5 worm cellular contexts compared by ENCODE assay signal in the genomic region with DNA sequence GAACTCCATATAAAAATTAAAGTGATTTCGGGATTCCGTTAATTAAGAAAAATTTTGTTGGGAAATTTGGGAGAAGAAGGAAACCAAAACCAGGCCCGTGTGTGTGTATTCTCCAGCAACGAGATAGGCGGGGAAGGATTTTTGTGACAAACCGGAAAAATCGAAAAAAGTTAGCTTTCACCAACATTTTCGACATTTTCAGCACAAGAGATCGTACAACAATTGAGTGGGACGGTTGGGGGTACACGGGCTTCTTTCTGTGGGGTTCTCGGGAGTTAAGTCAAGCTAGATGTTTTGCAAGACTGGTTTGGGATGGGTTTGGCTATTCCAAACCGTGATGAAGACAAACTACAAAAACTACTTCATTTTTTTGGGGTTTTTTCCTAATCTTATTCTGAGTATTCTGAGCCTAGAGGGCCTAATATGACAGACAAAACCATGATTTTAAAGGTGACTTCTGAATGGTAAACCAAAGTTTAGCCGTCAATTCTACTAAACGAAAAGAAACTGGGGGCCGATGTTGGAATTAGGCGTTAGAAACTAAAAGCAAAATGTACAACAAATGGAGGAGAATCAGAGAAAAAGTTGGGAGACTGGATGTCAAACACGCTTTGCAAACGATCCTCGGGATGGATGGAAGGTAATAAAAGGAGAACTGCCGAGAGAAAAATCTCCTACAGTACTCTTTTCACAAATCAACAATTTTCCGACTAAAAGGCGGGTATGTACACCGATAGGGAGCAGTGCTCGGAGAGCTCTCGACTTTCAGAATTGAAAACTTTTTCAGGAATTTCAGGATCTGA.
TF ChIP-seq lines count a peak whose summit lies in the region.

No protein-coding gene starts in this region.

TF ChIP-seq in whole organism, L1 larva, 84 proteins besides CTCF, POLR2A, EP300 and RAD21 (continued from another document):
- no peak for TF ChIP-seq lin-14 (GFP tag; optimal IDR thresholded peaks at IDR 0.05; lab: Kevin White, UChicago)
- peak in 1 of 2 experiments; percentile 8 for TF ChIP-seq efl-1 (optimal IDR thresholded peaks at IDR 0.05; lab: Kevin White, UChicago)
- TF ChIP-seq efl-1 (GFP tag; optimal IDR thresholded peaks at IDR 0.05 in 1 of 2; lab: Kevin White, UChicago): peak in 1 of 2 experiments; percentile 88
- no peak for TF ChIP-seq C34B4.2 (tag; optimal IDR thresholded peaks at IDR 0.05; lab: Kevin White, UChicago)
- TF ChIP-seq unc-62 (GFP tag; optimal IDR thresholded peaks at IDR 0.05; lab: Kevin White, UChicago): no peak
- TF ChIP-seq hlh-4 (tag; optimal IDR thresholded peaks at IDR 0.05; lab: Kevin White, UChicago): no peak
- peak; percentile 17; the same call in 1 of the 2 replicates for TF ChIP-seq mab-9 (GFP tag; IDR thresholded peaks at IDR 0.05; lab: Robert Waterston, UW)
- peak; percentile 73 for TF ChIP-seq ztf-4 (tag; optimal IDR thresholded peaks at IDR 0.05; lab: Kevin White, UChicago)
- peak; percentile 6 for TF ChIP-seq blmp-1 (tag; optimal IDR thresholded peaks at IDR 0.05; lab: Kevin White, UChicago)
- TF ChIP-seq alr-1 (tag; optimal IDR thresholded peaks at IDR 0.05; lab: Kevin White, UChicago; ENCODE audit: borderline replicate concordance): no peak
- TF ChIP-seq lin-35 (GFP tag; optimal IDR thresholded peaks at IDR 0.05; lab: Kevin White, UChicago): peak in 1 of 2 experiments; percentile 1
- TF ChIP-seq nhr-11 (tag; optimal IDR thresholded peaks at IDR 0.05; lab: Kevin White, UChicago): no peak

TF ChIP-seq in whole organism, L2 larva, 48 proteins besides CTCF, POLR2A, EP300 and RAD21 (continued from another document and continues in another):
- TF ChIP-seq egl-27 (tag; optimal IDR thresholded peaks at IDR 0.05; lab: Kevin White, UChicago) (no peak), snpc-4 (tag; optimal IDR thresholded peaks at IDR 0.05; lab: Kevin White, UChicago) (no peak), alr-1 (tag; optimal IDR thresholded peaks at IDR 0.05; lab: Kevin White, UChicago) (no peak), ceh-16 (tag; optimal IDR thresholded peaks at IDR 0.05; lab: Kevin White, UChicago) (no peak), R02D3.7 (tag; optimal IDR thresholded peaks at IDR 0.05; lab: Kevin White, UChicago) (no peak), mdl-1 (tag; optimal IDR thresholded peaks at IDR 0.05; lab: Kevin White, UChicago) (no peak), Y55F3AM.14 (GFP tag; optimal IDR thresholded peaks at IDR 0.05; lab: Kevin White, UChicago) (peak; percentile 64), sma-3 (GFP tag; optimal IDR thresholded peaks at IDR 0.05; lab: Kevin White, UChicago) (no peak), sem-4 (tag; optimal IDR thresholded peaks at IDR 0.05; lab: Kevin White, UChicago) (no peak), ZK546.5 (tag; optimal IDR thresholded peaks at IDR 0.05; lab: Kevin White, UChicago) (no peak), skn-1 (tag; optimal IDR thresholded peaks at IDR 0.05; lab: Kevin White, UChicago) (no peak), mbf-1 (tag; optimal IDR thresholded peaks at IDR 0.05; lab: Kevin White, UChicago) (no peak), blmp-1 (tag; optimal IDR thresholded peaks at IDR 0.05; lab: Kevin White, UChicago; ENCODE audit: insufficient read depth) (peak; percentile 7), fos-1 (tag; optimal IDR thresholded peaks at IDR 0.05; lab: Kevin White, UChicago) (no peak), nhr-23 (tag; optimal IDR thresholded peaks at IDR 0.05; lab: Kevin White, UChicago) (no peak), lin-11 (tag; optimal IDR thresholded peaks at IDR 0.05; lab: Kevin White, UChicago) (no peak), ama-1 (optimal IDR thresholded peaks at IDR 0.05; lab: Kevin White, UChicago) (peak; percentile 92), ztf-11 (tag; optimal IDR thresholded peaks at IDR 0.05; lab: Kevin White, UChicago) (no peak), nhr-77 (tag; optimal IDR thresholded peaks at IDR 0.05; lab: Kevin White, UChicago) (no peak), dmd-4 (tag; optimal IDR thresholded peaks at IDR 0.05; lab: Kevin White, UChicago) (no peak), zag-1 (tag; optimal IDR thresholded peaks at IDR 0.05; lab: Kevin White, UChicago) (no peak), nhr-21 (tag; optimal IDR thresholded peaks at IDR 0.05; lab: Kevin White, UChicago) (no peak), ztf-1 (GFP tag; conservative IDR thresholded peaks at IDR 0.05; lab: Robert Waterston, UW) (no peak), mab-5 (tag; optimal IDR thresholded peaks at IDR 0.05; lab: Kevin White, UChicago) (no peak), F13H6.1 (tag; optimal IDR thresholded peaks at IDR 0.05; lab: Kevin White, UChicago) (no peak), nhr-129 (tag; optimal IDR thresholded peaks at IDR 0.05; lab: Kevin White, UChicago) (peak; percentile 34), nhr-6 (tag; optimal IDR thresholded peaks at IDR 0.05; lab: Kevin White, UChicago) (peak; percentile 32), elt-1 (tag; optimal IDR thresholded peaks at IDR 0.05; lab: Kevin White, UChicago) (no peak), nhr-12 (tag; optimal IDR thresholded peaks at IDR 0.05; lab: Kevin White, UChicago) (no peak)

TF ChIP-seq in whole organism, L3 larva, 47 proteins besides CTCF, POLR2A, EP300 and RAD21 (continued from another document):
- TF ChIP-seq nfya-1 (tag; optimal IDR thresholded peaks at IDR 0.05; lab: Kevin White, UChicago; ENCODE audit: insufficient read depth) (peak; percentile 40), snpc-4 (tag; optimal IDR thresholded peaks at IDR 0.05; lab: Kevin White, UChicago) (no peak), nhr-23 (tag; optimal IDR thresholded peaks at IDR 0.05; lab: Kevin White, UChicago) (peak; percentile 50), pqm-1 (tag; optimal IDR thresholded peaks at IDR 0.05; lab: Kevin White, UChicago) (no peak)

TF ChIP-seq in whole organism, L4 larva, 104 proteins besides CTCF, POLR2A, EP300 and RAD21 (continued from another document and continues in another):
- TF ChIP-seq vab-7 (GFP tag; IDR thresholded peaks at IDR 0.05; lab: Robert Waterston, UW): 0 out of 2 replicates have a peak, but pooled peaks have one; percentile 9
- TF ChIP-seq fkh-10 (GFP tag; optimal IDR thresholded peaks at IDR 0.05; lab: Kevin White, UChicago): no peak
- peak; percentile 55; the same call in 1 of the 2 replicates for TF ChIP-seq ZK337.2 (GFP tag; IDR thresholded peaks at IDR 0.05; lab: Robert Waterston, UW)
- TF ChIP-seq lin-29 (GFP tag; IDR thresholded peaks at IDR 0.05; lab: Robert Waterston, UW): peak; percentile 52
- TF ChIP-seq lsy-2 (tag; optimal IDR thresholded peaks at IDR 0.05; lab: Kevin White, UChicago): peak in 1 of 2 experiments; percentile 29
- TF ChIP-seq lin-15B (tag; optimal IDR thresholded peaks at IDR 0.05; lab: Kevin White, UChicago): no peak
- TF ChIP-seq T26A8.4 (GFP tag; IDR thresholded peaks at IDR 0.05; lab: Robert Waterston, UW): peak; percentile 51
- TF ChIP-seq spr-3 (GFP tag; optimal IDR thresholded peaks at IDR 0.05; lab: Kevin White, UChicago): peak; percentile 36
- TF ChIP-seq mxl-3 (GFP tag; optimal IDR thresholded peaks at IDR 0.05; lab: Kevin White, UChicago): no peak
- TF ChIP-seq unc-62 (GFP tag; optimal IDR thresholded peaks at IDR 0.05 in 1 of 2; lab: Kevin White, UChicago): peak in 1 of 2 experiments; percentile 72
- no peak for TF ChIP-seq unc-62 (tag; optimal IDR thresholded peaks at IDR 0.05; lab: Kevin White, UChicago)
- TF ChIP-seq ceh-82 (tag; optimal IDR thresholded peaks at IDR 0.05; lab: Kevin White, UChicago): no peak
- 0 out of 2 replicates have a peak, but pooled peaks have one; percentile 6 for TF ChIP-seq F26F4.8 (GFP tag; conservative IDR thresholded peaks at IDR 0.05; lab: Robert Waterston, UW)
- TF ChIP-seq lin-38 (GFP tag; IDR thresholded peaks at IDR 0.05; lab: Robert Waterston, UW): peak; percentile 42
- TF ChIP-seq ama-1 (optimal IDR thresholded peaks at IDR 0.05; lab: Kevin White, UChicago): peak; percentile 90
- peak; percentile 67; the same call in 1 of the 2 replicates for TF ChIP-seq ctbp-1 (GFP tag; IDR thresholded peaks at IDR 0.05; lab: Robert Waterston, UW)
- peak; percentile 42; the same call in 1 of the 2 replicates for TF ChIP-seq saeg-2 (GFP tag; IDR thresholded peaks at IDR 0.05; lab: Robert Waterston, UW)
- peak; percentile 22 for TF ChIP-seq attf-4 (tag; optimal IDR thresholded peaks at IDR 0.05; lab: Kevin White, UChicago)
- no peak for TF ChIP-seq nhr-28 (tag; optimal IDR thresholded peaks at IDR 0.05; lab: Kevin White, UChicago)
- no peak for TF ChIP-seq ztf-11 (tag; optimal IDR thresholded peaks at IDR 0.05; lab: Kevin White, UChicago)
- peak; percentile 22; the same call in 1 of the 2 replicates for TF ChIP-seq Y48G9A.11 (GFP tag; IDR thresholded peaks at IDR 0.05; lab: Robert Waterston, UW)
- peak; percentile 2 for TF ChIP-seq dve-1 (tag; optimal IDR thresholded peaks at IDR 0.05; lab: Kevin White, UChicago; ENCODE audit: insufficient read depth)
- TF ChIP-seq arid-1 (GFP tag; conservative IDR thresholded peaks at IDR 0.05; lab: Robert Waterston, UW): peak; percentile 66; the same call in 1 of the 2 replicates
- TF ChIP-seq php-3 (GFP tag; IDR thresholded peaks at IDR 0.05; lab: Robert Waterston, UW): peak; percentile 51; the same call in 1 of the 2 replicates
- peak; percentile 11; the same call in 1 of the 2 replicates for TF ChIP-seq tag-97 (GFP tag; IDR thresholded peaks at IDR 0.05; lab: Robert Waterston, UW)
- peak; percentile 57; the same call in 1 of the 2 replicates for TF ChIP-seq D1046.2 (GFP tag; IDR thresholded peaks at IDR 0.05; lab: Robert Waterston, UW)
- TF ChIP-seq nhr-102 (tag; optimal IDR thresholded peaks at IDR 0.05; lab: Kevin White, UChicago): no peak
- peak; percentile 14; the same call in 1 of the 2 replicates for TF ChIP-seq Y105C5A.15 (GFP tag; IDR thresholded peaks at IDR 0.05; lab: Robert Waterston, UW)
- TF ChIP-seq nhr-41 (GFP tag; IDR thresholded peaks at IDR 0.05; lab: Robert Waterston, UW): peak; percentile 50
- peak; percentile 1 for TF ChIP-seq gei-8 (GFP tag; optimal IDR thresholded peaks at IDR 0.05; lab: Kevin White, UChicago)
- TF ChIP-seq mep-1 (tag; optimal IDR thresholded peaks at IDR 0.05; lab: Kevin White, UChicago): peak; percentile 53
- TF ChIP-seq spr-1 (tag; optimal IDR thresholded peaks at IDR 0.05; lab: Kevin White, UChicago): no peak
- TF ChIP-seq Y5F2A.4 (GFP tag; optimal IDR thresholded peaks at IDR 0.05; lab: Kevin White, UChicago): no peak
- TF ChIP-seq mes-2 (tag; optimal IDR thresholded peaks at IDR 0.05; lab: Kevin White, UChicago; ENCODE audit: poor library complexity, severe bottlenecking): peak; percentile 21
- TF ChIP-seq madf-5 (GFP tag; IDR thresholded peaks at IDR 0.05; lab: Robert Waterston, UW): peak; percentile 3 to 47; a peak in 2 of 4 replicates
- TF ChIP-seq nhr-6 (tag; optimal IDR thresholded peaks at IDR 0.05; lab: Kevin White, UChicago): peak; percentile 4
- peak; percentile 62; the same call in 1 of the 2 replicates for TF ChIP-seq lim-7 (GFP tag; IDR thresholded peaks at IDR 0.05; lab: Robert Waterston, UW)
- no peak for TF ChIP-seq skn-1 (tag; optimal IDR thresholded peaks at IDR 0.05; lab: Kevin White, UChicago)

TF ChIP-seq in whole organism, young adult, 124 proteins besides CTCF, POLR2A, EP300 and RAD21 (continued from another document and continues in another):
- TF ChIP-seq ztf-26 (tag; optimal IDR thresholded peaks at IDR 0.05; lab: Kevin White, UChicago): no peak
- TF ChIP-seq ceh-79 (tag; optimal IDR thresholded peaks at IDR 0.05; lab: Kevin White, UChicago): no peak
- TF ChIP-seq snpc-1.1 (tag; optimal IDR thresholded peaks at IDR 0.05; lab: Kevin White, UChicago; ENCODE audit: insufficient read depth): no peak
- no peak for TF ChIP-seq nfya-1 (tag; optimal IDR thresholded peaks at IDR 0.05; lab: Kevin White, UChicago; ENCODE audit: borderline replicate concordance, insufficient read depth)
- peak; percentile 48 for TF ChIP-seq B0336.3 (GFP tag; IDR thresholded peaks at IDR 0.05; lab: Robert Waterston, UW)
- TF ChIP-seq K12H6.12 (tag; optimal IDR thresholded peaks at IDR 0.05; lab: Kevin White, UChicago): no peak
- no peak for TF ChIP-seq tbp1 (GFP tag; optimal IDR thresholded peaks at IDR 0.05; lab: Kevin White, UChicago)
- TF ChIP-seq madf-6 (GFP tag; IDR thresholded peaks at IDR 0.05; lab: Robert Waterston, UW): peak; percentile 48; the same call in 1 of the 2 replicates
- TF ChIP-seq F52B5.7 (tag; optimal IDR thresholded peaks at IDR 0.05; lab: Kevin White, UChicago): peak; percentile 90
- TF ChIP-seq D2030.7 (GFP tag; IDR thresholded peaks at IDR 0.05; lab: Robert Waterston, UW): no peak
- no peak for TF ChIP-seq cebp-1 (GFP tag; IDR thresholded peaks at IDR 0.05; lab: Robert Waterston, UW)
- TF ChIP-seq cebp-1 (tag; optimal IDR thresholded peaks at IDR 0.05; lab: Kevin White, UChicago): peak; percentile 67
- TF ChIP-seq hmg-1.2 (GFP tag; IDR thresholded peaks at IDR 0.05; lab: Robert Waterston, UW): peak; percentile 28; the same call in 1 of the 2 replicates
- TF ChIP-seq egrh-3 (GFP tag; IDR thresholded peaks at IDR 0.05; lab: Robert Waterston, UW): no peak
- no peak for TF ChIP-seq ztf-18 (tag; optimal IDR thresholded peaks at IDR 0.05; lab: Kevin White, UChicago)
- TF ChIP-seq C17E4.6 (GFP tag; IDR thresholded peaks at IDR 0.05; lab: Robert Waterston, UW): no peak
- no peak for TF ChIP-seq lsy-27 (tag; optimal IDR thresholded peaks at IDR 0.05; lab: Kevin White, UChicago; ENCODE audit: borderline replicate concordance, insufficient read depth)
- TF ChIP-seq Y95B8A.8 (GFP tag; IDR thresholded peaks at IDR 0.05; lab: Robert Waterston, UW): peak; percentile 16; the same call in 1 of the 2 replicates
- TF ChIP-seq dox-1 (GFP tag; IDR thresholded peaks at IDR 0.05; lab: Robert Waterston, UW): peak; percentile 13; the same call in 1 of the 2 replicates
- no peak for TF ChIP-seq hlh-26 (GFP tag; conservative IDR thresholded peaks at IDR 0.05; lab: Robert Waterston, UW)
- peak; percentile 30 for TF ChIP-seq ZK185.1 (tag; optimal IDR thresholded peaks at IDR 0.05; lab: Kevin White, UChicago; ENCODE audit: poor library complexity, severe bottlenecking)
- TF ChIP-seq bed-1 (GFP tag; IDR thresholded peaks at IDR 0.05; lab: Robert Waterston, UW): no peak
- no peak for TF ChIP-seq nfya-2 (GFP tag; IDR thresholded peaks at IDR 0.05; lab: Robert Waterston, UW)
- peak; percentile 68 for TF ChIP-seq lin-26 (GFP tag; IDR thresholded peaks at IDR 0.05; lab: Robert Waterston, UW)
- TF ChIP-seq F49E8.2 (tag; optimal IDR thresholded peaks at IDR 0.05; lab: Kevin White, UChicago; ENCODE audit: insufficient read depth): no peak
- TF ChIP-seq unc-62 (GFP tag; optimal IDR thresholded peaks at IDR 0.05; lab: Kevin White, UChicago): no peak
- TF ChIP-seq T26A5.8 (tag; optimal IDR thresholded peaks at IDR 0.05; lab: Kevin White, UChicago): peak; percentile 43
- peak; percentile 8; the same call in 1 of the 2 replicates for TF ChIP-seq rcor-1 (GFP tag; IDR thresholded peaks at IDR 0.05; lab: Robert Waterston, UW)
- no peak for TF ChIP-seq ztf-22 (GFP tag; optimal IDR thresholded peaks at IDR 0.05; lab: Kevin White, UChicago)
- peak; percentile 6 for TF ChIP-seq Y67H2A.10 (GFP tag; conservative IDR thresholded peaks at IDR 0.05; lab: Robert Waterston, UW)
- no peak for TF ChIP-seq ceh-100 (GFP tag; IDR thresholded peaks at IDR 0.05; lab: Robert Waterston, UW)
- no peak for TF ChIP-seq tbx-9 (tag; optimal IDR thresholded peaks at IDR 0.05; lab: Kevin White, UChicago; ENCODE audit: borderline replicate concordance)
- TF ChIP-seq Y53G8AR.9 (GFP tag; conservative IDR thresholded peaks at IDR 0.05; lab: Robert Waterston, UW): peak; percentile 44; the same call in 1 of the 2 replicates
- TF ChIP-seq efl-1 (GFP tag; optimal IDR thresholded peaks at IDR 0.05; lab: Kevin White, UChicago): no peak
- no peak for TF ChIP-seq rpc-1 (optimal IDR thresholded peaks at IDR 0.05; lab: Kevin White, UChicago)
- no peak for TF ChIP-seq rpc-1 (tag; optimal IDR thresholded peaks at IDR 0.05; lab: Kevin White, UChicago)
- no peak; the same call in 1 of the 2 replicates for TF ChIP-seq F33H1.4 (GFP tag; IDR thresholded peaks at IDR 0.05; lab: Robert Waterston, UW)
- TF ChIP-seq mel-28 (tag; optimal IDR thresholded peaks at IDR 0.05; lab: Kevin White, UChicago; ENCODE audit: borderline replicate concordance): peak; percentile 63
- TF ChIP-seq ccch-3 (GFP tag; optimal IDR thresholded peaks at IDR 0.05; lab: Kevin White, UChicago): no peak
- TF ChIP-seq F39B2.1 (GFP tag; IDR thresholded peaks at IDR 0.05; lab: Robert Waterston, UW): no peak
- no peak for TF ChIP-seq hrde-1 (tag; optimal IDR thresholded peaks at IDR 0.05; lab: Kevin White, UChicago; ENCODE audit: borderline replicate concordance)
- TF ChIP-seq gei-17 (GFP tag; optimal IDR thresholded peaks at IDR 0.05; lab: Kevin White, UChicago): peak; percentile 29
- TF ChIP-seq unc-130 (GFP tag; optimal IDR thresholded peaks at IDR 0.05; lab: Kevin White, UChicago): no peak
- no peak for TF ChIP-seq dpl-1 (GFP tag; optimal IDR thresholded peaks at IDR 0.05; lab: Kevin White, UChicago)
